Worm (Caenorhabditis elegans) whole organism, young adult: ENCODE measurements around the gene nas-14.

ENCODE experiments used
- C17E4.6 ChIP-seq: fragments of 200-800 bp; sonication (Bioruptor generic); IDR thresholded peaks from 2 replicates; pipeline ENCODE4 v1.3.6; 2022; ENCODE audit warnings: missing genetic modification reagents, missing genetic modification characterization, missing compliant biosample characterization
- D2030.7 ChIP-seq: fragments of 200-800 bp; sonication (Bioruptor generic); IDR thresholded peaks from 2 replicates; pipeline ENCODE4 v1.3.6; 2022; ENCODE audit warnings: missing genetic modification reagents, missing genetic modification characterization, missing compliant biosample characterization
- F33H1.4 ChIP-seq: fragments of 200-800 bp; sonication (Bioruptor generic); IDR thresholded peaks from 2 replicates; pipeline ENCODE4 v1.3.6; 2022; ENCODE audit warnings: missing genetic modification reagents, missing genetic modification characterization, missing compliant biosample characterization
- F55B11.4 ChIP-seq: sonication (generic microtip); optimal IDR thresholded peaks from 2 replicates; lab custom pipeline; 2016; ENCODE audit warnings: missing compliant biosample characterization, missing genetic modification characterization, borderline replicate concordance; ENCODE audit not compliant: insufficient read depth
- F57C9.4 ChIP-seq: sonication (generic microtip); optimal IDR thresholded peaks from 2 replicates; lab custom pipeline; 2017; ENCODE audit warnings: mild to moderate bottlenecking, missing genetic modification characterization, missing compliant biosample characterization
- K12H6.12 ChIP-seq: fragments of 200-800 bp; sonication (Bioruptor generic); optimal IDR thresholded peaks from 2 replicates; lab custom pipeline; 2018; ENCODE audit warnings: mild to moderate bottlenecking, missing genetic modification characterization, missing compliant biosample characterization
- T26A5.8 ChIP-seq: sonication (generic microtip); optimal IDR thresholded peaks from 2 replicates; lab custom pipeline; 2016; ENCODE audit warnings: missing genetic modification characterization, missing compliant biosample characterization
- Y79H2A.3 ChIP-seq: fragments of 200-800 bp; sonication (Bioruptor generic); conservative IDR thresholded peaks from 2 replicates; pipeline ENCODE4 v1.3.6; 2022; ENCODE audit warnings: missing genetic modification reagents, missing genetic modification characterization, missing compliant biosample characterization
- Y95B8A.8 ChIP-seq: fragments of 200-800 bp; sonication (Bioruptor generic); IDR thresholded peaks from 2 replicates; pipeline ENCODE4 v1.3.6; 2022; ENCODE audit warnings: missing genetic modification reagents, missing genetic modification characterization, missing compliant biosample characterization
- ZK185.1 ChIP-seq: sonication (generic microtip); optimal IDR thresholded peaks from 2 replicates; lab custom pipeline; 2016; ENCODE audit warnings: mild to moderate bottlenecking, missing genetic modification characterization, missing compliant biosample characterization; ENCODE audit not compliant: poor library complexity, severe bottlenecking
- attf-3 ChIP-seq: fragments of 200-800 bp; sonication (Bioruptor generic); conservative IDR thresholded peaks from 2 replicates; pipeline ENCODE4 v1.3.6; 2022; ENCODE audit warnings: missing genetic modification reagents, missing genetic modification characterization, missing compliant biosample characterization
- attf-6 ChIP-seq: fragments of 200-800 bp; sonication (Bioruptor generic); IDR thresholded peaks from 2 replicates; pipeline ENCODE4 v1.3.6; 2022; ENCODE audit warnings: missing genetic modification reagents, missing genetic modification characterization, missing compliant biosample characterization
- cebp-2 ChIP-seq: fragments of 200-800 bp; sonication (Bioruptor generic); IDR thresholded peaks from 2 replicates; pipeline ENCODE4 v1.3.6; 2022; ENCODE audit warnings: missing genetic modification characterization, missing compliant biosample characterization
- ceh-100 ChIP-seq: fragments of 200-800 bp; sonication (Bioruptor generic); IDR thresholded peaks from 2 replicates; pipeline ENCODE4 v1.3.6; 2022; ENCODE audit warnings: missing genetic modification reagents, missing genetic modification characterization, missing compliant biosample characterization
- ceh-27 ChIP-seq: fragments of 200-800 bp; sonication (Bioruptor generic); optimal IDR thresholded peaks from 2 replicates; lab custom pipeline; 2018; ENCODE audit warnings: mild to moderate bottlenecking, missing genetic modification characterization, moderate library complexity, missing compliant biosample characterization
- ceh-91 ChIP-seq: fragments of 200-800 bp; sonication (Bioruptor generic); IDR thresholded peaks from 2 replicates; pipeline ENCODE4 v1.3.6; 2022; ENCODE audit warnings: missing genetic modification reagents, missing genetic modification characterization, missing compliant biosample characterization
- efl-1 ChIP-seq: fragments of 150-350 bp; optimal IDR thresholded peaks from 2 replicates; lab custom pipeline; 2014; ENCODE audit warnings: missing biosample characterization, missing genetic modification reagents, missing genetic modification characterization
- egl-18 ChIP-seq: fragments of 200-800 bp; sonication (Bioruptor generic); IDR thresholded peaks from 2 replicates; pipeline ENCODE4 v1.3.6; 2022; ENCODE audit warnings: missing genetic modification reagents, missing genetic modification characterization, missing compliant biosample characterization
- hsf-1 ChIP-seq: fragments of 200-800 bp; sonication (Bioruptor generic); IDR thresholded peaks from 2 replicates; pipeline ENCODE4 v1.3.6; 2022; ENCODE audit warnings: missing genetic modification reagents, missing genetic modification characterization, missing compliant biosample characterization
- lag-1 ChIP-seq: fragments of 200-800 bp; sonication (Bioruptor generic); IDR thresholded peaks from 2 replicates; pipeline ENCODE4 v1.3.6; 2022; ENCODE audit warnings: missing genetic modification reagents, missing genetic modification characterization, missing compliant biosample characterization
- let-607 ChIP-seq, 2 experiments: fragments of 200-800 bp in 1 of 2; sonication (Bioruptor generic) in 1 of 2; sonication (generic microtip) in 1 of 2; optimal IDR thresholded peaks; 2 replicates each; lab custom pipeline; 2016 to 2018; ENCODE audit warnings: mild to moderate bottlenecking in 2 of 2, missing compliant biosample characterization in 2 of 2, missing genetic modification characterization in 2 of 2, moderate library complexity in 2 of 2, missing genotype in 1 of 2
- lin-26 ChIP-seq: fragments of 200-800 bp; sonication (Bioruptor generic); IDR thresholded peaks from 2 replicates; pipeline ENCODE4 v1.3.6; 2022; ENCODE audit warnings: missing genetic modification reagents, missing genetic modification characterization, missing compliant biosample characterization
- lin-35 ChIP-seq, 3 experiments: fragments of 150-350 bp in 2 of 3; sonication (generic microtip) in 1 of 3; optimal IDR thresholded peaks; 2 replicates each; lab custom pipeline; 2014 to 2018; ENCODE audit warnings: missing biosample characterization in 3 of 3, missing genetic modification characterization in 3 of 3, missing genetic modification reagents in 3 of 3
- lin-40 ChIP-seq: sonication (generic microtip); optimal IDR thresholded peaks from 2 replicates; lab custom pipeline; 2016; ENCODE audit warnings: missing genetic modification characterization, mild to moderate bottlenecking, missing compliant biosample characterization, missing genotype, missing genetic modification reagents
- lin-54 ChIP-seq: fragments of 200-800 bp; sonication (Bioruptor generic); optimal IDR thresholded peaks from 2 replicates; lab custom pipeline; 2018; ENCODE audit warnings: mild to moderate bottlenecking, missing genetic modification characterization, missing compliant biosample characterization
- lir-1 ChIP-seq: fragments of 200-800 bp; sonication (Bioruptor generic); conservative IDR thresholded peaks from 2 replicates; pipeline ENCODE4 v1.3.6; 2022; ENCODE audit warnings: missing genetic modification reagents, missing genetic modification characterization, missing compliant biosample characterization
- lsl-1 ChIP-seq: fragments of 200-800 bp; sonication (Bioruptor generic); optimal IDR thresholded peaks from 2 replicates; lab custom pipeline; 2018; ENCODE audit warnings: mild to moderate bottlenecking, missing genetic modification characterization, moderate library complexity, missing compliant biosample characterization
- lsy-27 ChIP-seq: sonication (generic microtip); optimal IDR thresholded peaks from 2 replicates; lab custom pipeline; 2017; ENCODE audit warnings: missing genetic modification characterization, mild to moderate bottlenecking, missing compliant biosample characterization, antibody characterized with exemption, missing genotype, borderline replicate concordance; ENCODE audit not compliant: insufficient read depth
- madf-3 ChIP-seq: fragments of 200-800 bp; sonication (Bioruptor generic); IDR thresholded peaks from 2 replicates; pipeline ENCODE4 v1.3.6; 2022; ENCODE audit warnings: missing genetic modification reagents, missing genetic modification characterization, missing compliant biosample characterization
- madf-6 ChIP-seq: fragments of 200-800 bp; sonication (Bioruptor generic); IDR thresholded peaks from 2 replicates; pipeline ENCODE4 v1.3.6; 2022; ENCODE audit warnings: missing genetic modification reagents, missing genetic modification characterization, missing compliant biosample characterization
- madf-8 ChIP-seq: fragments of 200-800 bp; sonication (Bioruptor generic); conservative IDR thresholded peaks from 2 replicates; pipeline ENCODE4 v1.3.6; 2022; ENCODE audit warnings: missing genetic modification reagents, missing genetic modification characterization, missing compliant biosample characterization
- mel-28 ChIP-seq: sonication (generic microtip); optimal IDR thresholded peaks from 2 replicates; lab custom pipeline; 2016; ENCODE audit warnings: borderline replicate concordance, mild to moderate bottlenecking, missing genetic modification characterization, missing compliant biosample characterization
- nfya-1 ChIP-seq: sonication (generic microtip); optimal IDR thresholded peaks from 2 replicates; lab custom pipeline; 2017; ENCODE audit warnings: antibody characterized with exemption, missing compliant biosample characterization, missing genetic modification characterization, borderline replicate concordance; ENCODE audit not compliant: insufficient read depth
- nhr-90 ChIP-seq: sonication (generic microtip); optimal IDR thresholded peaks from 2 replicates; lab custom pipeline; 2016; ENCODE audit warnings: missing genotype, mild to moderate bottlenecking, missing genetic modification characterization, missing compliant biosample characterization
- pbrm-1 ChIP-seq: fragments of 200-800 bp; sonication (Bioruptor generic); IDR thresholded peaks from 2 replicates; pipeline ENCODE4 v1.3.6; 2022; ENCODE audit warnings: missing genetic modification reagents, missing genetic modification characterization, missing compliant biosample characterization
- rcor-1 ChIP-seq: fragments of 200-800 bp; sonication (Bioruptor generic); IDR thresholded peaks from 2 replicates; pipeline ENCODE4 v1.3.6; 2022; ENCODE audit warnings: missing genetic modification reagents, missing genetic modification characterization, missing compliant biosample characterization
- snpc-1.3 ChIP-seq: sonication (generic microtip); optimal IDR thresholded peaks from 2 replicates; lab custom pipeline; 2017; ENCODE audit warnings: missing genetic modification characterization, mild to moderate bottlenecking, missing compliant biosample characterization, antibody characterized with exemption, moderate library complexity, missing genotype, missing genetic modification reagents; ENCODE audit not compliant: insufficient read depth
- snpc-3.4 ChIP-seq: sonication (generic microtip); optimal IDR thresholded peaks from 2 replicates; lab custom pipeline; 2017; ENCODE audit warnings: missing genetic modification characterization, mild to moderate bottlenecking, missing compliant biosample characterization, antibody characterized with exemption, moderate library complexity, missing genotype, missing genetic modification reagents
- snpc-4 ChIP-seq, 5 experiments: fragments of 150-350 bp in 1 of 5; sonication (generic microtip) in 4 of 5; optimal IDR thresholded peaks; 2 replicates each; lab custom pipeline; 2014 to 2018; ENCODE audit warnings: missing genetic modification characterization in 5 of 5, missing biosample characterization in 3 of 5, antibody characterized with exemption in 2 of 5, mild to moderate bottlenecking in 2 of 5, missing compliant biosample characterization in 2 of 5, missing genotype in 2 of 5, moderate library complexity in 2 of 5, missing genetic modification reagents in 1 of 5
- tbp1 ChIP-seq: fragments of 200-800 bp; sonication (Bioruptor generic); optimal IDR thresholded peaks from 2 replicates; lab custom pipeline; 2018; ENCODE audit warnings: mild to moderate bottlenecking, missing genetic modification characterization, missing compliant biosample characterization
- tlf-1 ChIP-seq: fragments of 200-800 bp; sonication (Bioruptor generic); optimal IDR thresholded peaks from 2 replicates; lab custom pipeline; 2018; ENCODE audit warnings: mild to moderate bottlenecking, missing genetic modification characterization, missing compliant biosample characterization
- xnd-1 ChIP-seq: sonication (generic microtip); optimal IDR thresholded peaks from 2 replicates; lab custom pipeline; 2016; ENCODE audit warnings: missing genotype, missing genetic modification reagents, missing genetic modification characterization, missing compliant biosample characterization
- ztf-25 ChIP-seq: fragments of 200-800 bp; sonication (Bioruptor generic); IDR thresholded peaks from 2 replicates; pipeline ENCODE4 v1.3.6; 2022; ENCODE audit warnings: missing genetic modification reagents, missing genetic modification characterization, missing compliant biosample characterization
- ztf-3 ChIP-seq: fragments of 200-800 bp; sonication (Bioruptor generic); optimal IDR thresholded peaks from 2 replicates; lab custom pipeline; 2018; ENCODE audit warnings: mild to moderate bottlenecking, missing genetic modification characterization, missing compliant biosample characterization

The nas-14 gene

DNA sequence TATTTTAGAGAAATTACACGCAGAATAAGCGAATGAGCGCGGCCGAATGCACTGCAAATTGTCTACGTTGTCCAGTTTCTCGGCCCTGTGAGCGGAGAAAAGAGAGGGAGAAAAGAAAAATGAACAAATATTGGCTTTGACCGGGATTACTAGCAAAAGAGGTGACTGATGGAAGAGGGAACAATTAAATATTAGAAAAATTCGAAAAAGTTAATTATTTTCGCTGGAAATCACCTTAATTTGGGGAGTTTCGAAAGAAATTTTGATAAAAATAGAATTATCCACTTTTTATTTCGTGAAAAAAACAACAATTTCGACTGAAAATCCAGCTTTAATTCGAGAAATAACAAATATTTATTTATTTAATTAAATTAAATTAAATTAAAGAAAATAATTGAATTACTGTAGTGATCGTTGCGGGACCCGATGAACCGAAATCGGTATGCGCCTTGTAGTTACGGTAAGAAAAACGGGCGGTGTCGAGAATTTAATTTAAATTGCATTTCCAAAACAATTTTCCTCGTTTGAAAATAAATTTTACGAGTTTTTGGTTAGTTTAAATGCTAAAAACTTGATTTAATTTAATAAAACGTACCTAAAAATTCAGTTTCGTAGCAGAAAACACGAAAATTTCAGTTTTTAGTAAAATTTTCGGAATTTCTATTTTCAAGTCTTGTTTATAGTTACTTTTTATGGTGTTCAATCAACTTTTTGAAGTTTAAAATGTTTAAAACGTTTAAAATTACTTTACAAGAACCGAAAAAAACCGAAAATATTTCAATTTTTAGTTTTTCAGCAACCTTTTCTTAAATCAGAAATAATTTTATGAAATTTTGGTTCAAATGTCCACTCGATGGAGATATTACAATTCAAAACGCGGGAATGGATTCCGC, 15.7 kb upstream of the nas-14 start, which contains the start of the genes crld-1 and msh-5:
crld-1 (minus strand) TSS at position 51 of the 893 bp plus-strand sequence.
msh-5 (plus strand) TSS at position 843 of the 893 bp plus-strand sequence.
- TF ChIP-seq tbp1 (GFP tag; lab: Kevin White, UChicago) (peak; percentile 29), ceh-91 (GFP tag; lab: Robert Waterston, UW) (peak; percentile 51; the same call in 1 of the 2 replicates), Y95B8A.8 (GFP tag; lab: Robert Waterston, UW) (no peak), lir-1 (no peak), D2030.7 (peak; percentile 54), efl-1 (peak; percentile 38), C17E4.6 (GFP tag; lab: Robert Waterston, UW) (no peak), ztf-25 (GFP tag; lab: Robert Waterston, UW) (no peak), lin-40 (tag; lab: Kevin White, UChicago) (no peak), F33H1.4 (GFP tag; lab: Robert Waterston, UW) (peak; percentile 93), ceh-100 (GFP tag; lab: Robert Waterston, UW) (no peak), madf-6 (GFP tag; lab: Robert Waterston, UW) (peak; percentile 90), lin-26 (GFP tag; lab: Robert Waterston, UW) (no peak), lsl-1 (GFP tag; lab: Kevin White, UChicago) (peak; percentile 97), snpc-1.3 (tag; lab: Kevin White, UChicago) (peak; percentile 32), ZK185.1 (tag; lab: Kevin White, UChicago) (no peak), mel-28 (tag; lab: Kevin White, UChicago) (no peak), F57C9.4 (no peak), Y79H2A.3 (GFP tag; lab: Robert Waterston, UW) (no peak), pbrm-1 (no peak), rcor-1 (GFP tag; lab: Robert Waterston, UW) (0 out of 2 replicates have a peak, but pooled peaks have one; percentile 43), attf-6 (peak; percentile 71; the same call in 1 of the 2 replicates), madf-3 (GFP tag; lab: Robert Waterston, UW) (no peak), lin-35 (GFP tag; optimal IDR thresholded peaks at IDR 0.05; lab: Kevin White, UChicago) (no peak), madf-8 (peak; percentile 82), hsf-1 (GFP tag; lab: Robert Waterston, UW) (no peak), ztf-3 (GFP tag; lab: Kevin White, UChicago) (no peak), xnd-1 (tag; lab: Kevin White, UChicago) (peak; percentile 81), lin-54 (GFP tag; lab: Kevin White, UChicago) (peak; percentile 63), snpc-4 (GFP tag; optimal IDR thresholded peaks at IDR 0.05; lab: Kevin White, UChicago) (peak; percentile 36), snpc-4 (tag; optimal IDR thresholded peaks at IDR 0.05; lab: Kevin White, UChicago) (peak in 1 of 4 experiments; percentile 69)

DNA sequence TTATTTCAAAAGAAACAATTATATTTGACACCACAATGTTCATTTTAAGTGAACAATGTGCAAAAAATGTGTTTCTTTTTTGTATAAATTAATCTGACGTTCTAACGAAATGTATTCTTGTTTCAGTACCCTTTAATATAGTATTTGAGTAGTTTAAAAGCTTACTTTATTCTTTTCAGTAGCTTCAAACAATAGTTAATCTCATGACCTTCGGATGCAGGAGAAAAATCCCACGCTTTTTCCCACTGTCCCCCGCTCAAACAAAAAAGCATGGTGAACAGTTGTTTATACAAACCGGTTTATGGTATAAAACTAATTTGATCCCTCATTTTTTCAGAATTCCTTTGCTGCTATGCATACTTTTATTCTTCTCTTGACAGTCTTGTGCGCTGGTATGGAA, 5.2 kb upstream of the nas-14 start, which contains the start of gene scl-14:
scl-14 (plus strand) TSS at position 301 of the 400 bp plus-strand sequence.
- no peak for TF ChIP-seq nfya-1 (tag; lab: Kevin White, UChicago)
- TF ChIP-seq tlf-1 (GFP tag; lab: Kevin White, UChicago): no peak
- no peak for TF ChIP-seq mel-28 (tag; lab: Kevin White, UChicago)
- TF ChIP-seq lsy-27 (tag; lab: Kevin White, UChicago): no peak
- TF ChIP-seq egl-18 (GFP tag; lab: Robert Waterston, UW): no peak
- TF ChIP-seq madf-6 (GFP tag; lab: Robert Waterston, UW): no peak
- TF ChIP-seq pbrm-1: no peak
- no peak for TF ChIP-seq nhr-90 (tag; lab: Kevin White, UChicago)
- TF ChIP-seq snpc-3.4 (tag; lab: Kevin White, UChicago): no peak
- TF ChIP-seq T26A5.8 (tag; lab: Kevin White, UChicago): no peak
- no peak for TF ChIP-seq ceh-27 (GFP tag; lab: Kevin White, UChicago)
- TF ChIP-seq let-607 (tag; optimal IDR thresholded peaks at IDR 0.05; lab: Kevin White, UChicago): no peak
- no peak for TF ChIP-seq F55B11.4 (tag; lab: Kevin White, UChicago)
- TF ChIP-seq lag-1 (GFP tag; lab: Robert Waterston, UW): no peak
- TF ChIP-seq attf-3 (GFP tag; lab: Robert Waterston, UW): no peak
- no peak for TF ChIP-seq cebp-2 (GFP tag; lab: Robert Waterston, UW)
- TF ChIP-seq K12H6.12 (tag; lab: Kevin White, UChicago): no peak
